3 worm cellular contexts compared by ENCODE assay signal in the genomic region with DNA sequence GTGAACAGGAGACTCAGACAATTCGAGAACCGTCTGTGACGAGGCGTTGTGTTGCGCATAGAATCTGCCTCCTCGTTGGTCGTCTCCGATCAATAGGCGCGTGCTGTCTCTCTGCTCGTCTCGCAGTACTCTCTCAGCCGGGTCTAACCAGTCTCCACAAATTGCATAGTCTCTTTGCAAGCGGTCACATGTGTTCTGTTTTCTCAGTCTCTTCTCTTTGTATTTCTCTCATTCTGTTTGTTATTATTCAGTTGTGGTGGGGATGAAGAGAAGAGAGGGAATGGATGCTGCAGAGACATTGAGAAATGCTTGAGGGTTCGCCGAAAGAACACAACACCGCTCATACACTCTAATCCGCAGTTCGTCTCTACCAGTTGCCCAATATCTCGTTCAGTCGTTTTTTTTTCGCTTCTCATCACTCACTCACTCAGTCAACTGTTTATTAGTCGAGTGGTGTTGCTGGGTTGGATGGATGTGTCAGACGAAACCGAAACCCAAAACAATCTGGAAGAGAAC.
TF ChIP-seq lines count a peak whose summit lies in the region.

No protein-coding gene starts in this region.

TF ChIP-seq in whole organism, L1 larva, 84 proteins besides CTCF, POLR2A, EP300 and RAD21 (continued from another document and continues in another):
- TF ChIP-seq pqm-1 (tag; optimal IDR thresholded peaks at IDR 0.05; lab: Kevin White, UChicago) (peak; percentile 57), xbp-1 (tag; optimal IDR thresholded peaks at IDR 0.05; lab: Kevin White, UChicago) (peak; percentile 92), zip-4 (GFP tag; optimal IDR thresholded peaks at IDR 0.05; lab: Kevin White, UChicago) (peak; percentile 73), mef-2 (tag; optimal IDR thresholded peaks at IDR 0.05; lab: Kevin White, UChicago) (peak; percentile 90), vab-15 (tag; optimal IDR thresholded peaks at IDR 0.05; lab: Kevin White, UChicago) (no peak), unc-62 (GFP tag; optimal IDR thresholded peaks at IDR 0.05; lab: Kevin White, UChicago) (no peak), ama-1 (optimal IDR thresholded peaks at IDR 0.05; lab: Kevin White, UChicago) (peak; percentile 58), nhr-76 (tag; optimal IDR thresholded peaks at IDR 0.05; lab: Kevin White, UChicago) (no peak), elt-3 (tag; optimal IDR thresholded peaks at IDR 0.05; lab: Kevin White, UChicago) (peak in 5 of 6 experiments; percentile 59 to 91 (median 81)), C16A3.4 (tag; optimal IDR thresholded peaks at IDR 0.05; lab: Kevin White, UChicago) (peak; percentile 91), snpc-4 (tag; optimal IDR thresholded peaks at IDR 0.05; lab: Kevin White, UChicago) (peak; percentile 78), sptf-1 (tag; optimal IDR thresholded peaks at IDR 0.05; lab: Kevin White, UChicago) (no peak), ets-5 (GFP tag; IDR thresholded peaks at IDR 0.05; lab: Robert Waterston, UW) (no peak), pax-3 (tag; optimal IDR thresholded peaks at IDR 0.05; lab: Kevin White, UChicago) (peak; percentile 93), ceh-8 (GFP tag; optimal IDR thresholded peaks at IDR 0.05; lab: Kevin White, UChicago) (peak; percentile 89), mdl-1 (tag; optimal IDR thresholded peaks at IDR 0.05; lab: Kevin White, UChicago) (peak; percentile 96 to 100), fkh-10 (GFP tag; optimal IDR thresholded peaks at IDR 0.05; lab: Kevin White, UChicago) (peak; percentile 98), F16B12.6 (tag; optimal IDR thresholded peaks at IDR 0.05; lab: Kevin White, UChicago) (peak; percentile 51), mep-1 (tag; optimal IDR thresholded peaks at IDR 0.05; lab: Kevin White, UChicago) (peak; percentile 95), unc-130 (tag; optimal IDR thresholded peaks at IDR 0.05; lab: Kevin White, UChicago) (peak; percentile 91), ceh-90 (tag; optimal IDR thresholded peaks at IDR 0.05; lab: Kevin White, UChicago) (no peak), nhr-71 (tag; optimal IDR thresholded peaks at IDR 0.05; lab: Kevin White, UChicago) (peak; percentile 99), fos-1 (tag; optimal IDR thresholded peaks at IDR 0.05; lab: Kevin White, UChicago) (peak; percentile 96), lin-14 (GFP tag; optimal IDR thresholded peaks at IDR 0.05; lab: Kevin White, UChicago) (peak; percentile 100), ceh-63 (GFP tag; optimal IDR thresholded peaks at IDR 0.05; lab: Kevin White, UChicago) (no peak), skn-1 (tag; optimal IDR thresholded peaks at IDR 0.05; lab: Kevin White, UChicago) (peak; percentile 90), snu-23 (GFP tag; optimal IDR thresholded peaks at IDR 0.05; lab: Kevin White, UChicago) (peak; percentile 99), swsn-7 (tag; optimal IDR thresholded peaks at IDR 0.05; lab: Kevin White, UChicago) (peak; percentile 97), unc-86 (tag; optimal IDR thresholded peaks at IDR 0.05; lab: Kevin White, UChicago) (peak; percentile 97), alr-1 (tag; optimal IDR thresholded peaks at IDR 0.05; lab: Kevin White, UChicago; ENCODE audit: borderline replicate concordance) (no peak), efl-3 (GFP tag; optimal IDR thresholded peaks at IDR 0.05; lab: Kevin White, UChicago) (no peak), Y116A8C.19 (tag; optimal IDR thresholded peaks at IDR 0.05; lab: Kevin White, UChicago; ENCODE audit: borderline replicate concordance) (no peak), aly-2 (tag; optimal IDR thresholded peaks at IDR 0.05; lab: Kevin White, UChicago) (peak; percentile 74), nhr-19 (GFP tag; conservative IDR thresholded peaks at IDR 0.05; lab: Robert Waterston, UW) (peak; percentile 95), C34B4.2 (tag; optimal IDR thresholded peaks at IDR 0.05; lab: Kevin White, UChicago) (no peak), unc-98 (GFP tag; IDR thresholded peaks at IDR 0.05; lab: Robert Waterston, UW) (no peak), nhr-77 (tag; optimal IDR thresholded peaks at IDR 0.05; lab: Kevin White, UChicago) (peak; percentile 97), elt-2 (tag; optimal IDR thresholded peaks at IDR 0.05; lab: Kevin White, UChicago) (peak; percentile 62), lin-13 (GFP tag; optimal IDR thresholded peaks at IDR 0.05; lab: Kevin White, UChicago) (peak; percentile 97), nhr-20 (tag; optimal IDR thresholded peaks at IDR 0.05; lab: Kevin White, UChicago) (peak; percentile 98), hlh-17 (GFP tag; optimal IDR thresholded peaks at IDR 0.05; lab: Kevin White, UChicago; ENCODE audit: borderline replicate concordance) (no peak)

TF ChIP-seq in whole organism, L3 larva, 47 proteins besides CTCF, POLR2A, EP300 and RAD21 (continued from another document):
- TF ChIP-seq unc-62 (GFP tag; optimal IDR thresholded peaks at IDR 0.05; lab: Kevin White, UChicago) = peak; percentile 95
- TF ChIP-seq hmg-11 (tag; optimal IDR thresholded peaks at IDR 0.05; lab: Kevin White, UChicago) = peak; percentile 99
- peak; percentile 94 for TF ChIP-seq lsy-12 (tag; optimal IDR thresholded peaks at IDR 0.05; lab: Kevin White, UChicago)
- peak; percentile 91 for TF ChIP-seq tbx-2 (tag; optimal IDR thresholded peaks at IDR 0.05; lab: Kevin White, UChicago)
- peak; percentile 97 for TF ChIP-seq fkh-10 (GFP tag; optimal IDR thresholded peaks at IDR 0.05; lab: Kevin White, UChicago)
- peak; percentile 98 for TF ChIP-seq ceh-28 (tag; optimal IDR thresholded peaks at IDR 0.05; lab: Kevin White, UChicago)
- TF ChIP-seq nhr-12 (tag; optimal IDR thresholded peaks at IDR 0.05; lab: Kevin White, UChicago) = no peak
- no peak for TF ChIP-seq ztf-11 (tag; optimal IDR thresholded peaks at IDR 0.05; lab: Kevin White, UChicago)
- TF ChIP-seq egl-5 (tag; optimal IDR thresholded peaks at IDR 0.05; lab: Kevin White, UChicago) = peak; percentile 96
- peak; percentile 74 for TF ChIP-seq elt-2 (tag; optimal IDR thresholded peaks at IDR 0.05; lab: Kevin White, UChicago)
- TF ChIP-seq nhr-67 (tag; optimal IDR thresholded peaks at IDR 0.05; lab: Kevin White, UChicago) = no peak
- TF ChIP-seq lin-15B (tag; optimal IDR thresholded peaks at IDR 0.05; lab: Kevin White, UChicago) = peak; percentile 86
- TF ChIP-seq elt-3 (tag; optimal IDR thresholded peaks at IDR 0.05; lab: Kevin White, UChicago) = peak in 1 of 3 experiments; percentile 30
- TF ChIP-seq ztf-4 (tag; optimal IDR thresholded peaks at IDR 0.05; lab: Kevin White, UChicago) = peak; percentile 81
- TF ChIP-seq sea-2 (GFP tag; optimal IDR thresholded peaks at IDR 0.05; lab: Kevin White, UChicago) = peak; percentile 43
- TF ChIP-seq fos-1 (tag; optimal IDR thresholded peaks at IDR 0.05; lab: Kevin White, UChicago) = peak; percentile 79
- TF ChIP-seq nhr-25 (tag; optimal IDR thresholded peaks at IDR 0.05; lab: Kevin White, UChicago) = peak; percentile 96
- peak; percentile 58 for TF ChIP-seq nhr-76 (tag; optimal IDR thresholded peaks at IDR 0.05; lab: Kevin White, UChicago)
- peak; percentile 99 for TF ChIP-seq mdl-1 (tag; optimal IDR thresholded peaks at IDR 0.05; lab: Kevin White, UChicago)
- TF ChIP-seq aly-2 (tag; optimal IDR thresholded peaks at IDR 0.05; lab: Kevin White, UChicago) = no peak
- TF ChIP-seq nhr-237 (tag; optimal IDR thresholded peaks at IDR 0.05; lab: Kevin White, UChicago) = no peak
- peak; percentile 88 for TF ChIP-seq ceh-82 (tag; optimal IDR thresholded peaks at IDR 0.05; lab: Kevin White, UChicago)
- TF ChIP-seq R02D3.7 (tag; optimal IDR thresholded peaks at IDR 0.05; lab: Kevin White, UChicago) = peak; percentile 82
- no peak for TF ChIP-seq nhr-28 (tag; optimal IDR thresholded peaks at IDR 0.05; lab: Kevin White, UChicago)
- peak; percentile 86 for TF ChIP-seq nhr-11 (tag; optimal IDR thresholded peaks at IDR 0.05; lab: Kevin White, UChicago)
- TF ChIP-seq mml-1 (tag; optimal IDR thresholded peaks at IDR 0.05; lab: Kevin White, UChicago) = no peak
- TF ChIP-seq lin-39 (tag; optimal IDR thresholded peaks at IDR 0.05; lab: Kevin White, UChicago) = peak; percentile 96
- peak; percentile 85 for TF ChIP-seq skn-1 (tag; optimal IDR thresholded peaks at IDR 0.05; lab: Kevin White, UChicago)
- peak; percentile 87 for TF ChIP-seq elt-1 (tag; optimal IDR thresholded peaks at IDR 0.05; lab: Kevin White, UChicago)
- peak; percentile 99 for TF ChIP-seq pha-4 (tag; optimal IDR thresholded peaks at IDR 0.05; lab: Kevin White, UChicago)

TF ChIP-seq in whole organism, young adult, 124 proteins besides CTCF, POLR2A, EP300 and RAD21 (continued from another document and continues in another):
- TF ChIP-seq attf-3 (GFP tag; conservative IDR thresholded peaks at IDR 0.05; lab: Robert Waterston, UW) (no peak), madf-10 (tag; optimal IDR thresholded peaks at IDR 0.05; lab: Kevin White, UChicago) (peak; percentile 86), hrde-1 (tag; optimal IDR thresholded peaks at IDR 0.05; lab: Kevin White, UChicago; ENCODE audit: borderline replicate concordance) (no peak), xnd-1 (tag; optimal IDR thresholded peaks at IDR 0.05; lab: Kevin White, UChicago) (no peak), F57A8.1 (GFP tag; optimal IDR thresholded peaks at IDR 0.05; lab: Kevin White, UChicago) (no peak), egl-18 (GFP tag; IDR thresholded peaks at IDR 0.05; lab: Robert Waterston, UW) (no peak), D2030.7 (GFP tag; IDR thresholded peaks at IDR 0.05; lab: Robert Waterston, UW) (no peak), bed-1 (GFP tag; IDR thresholded peaks at IDR 0.05; lab: Robert Waterston, UW) (no peak), ceh-100 (GFP tag; IDR thresholded peaks at IDR 0.05; lab: Robert Waterston, UW) (peak; percentile 18; the same call in 1 of the 2 replicates), F52B5.7 (tag; optimal IDR thresholded peaks at IDR 0.05; lab: Kevin White, UChicago) (peak; percentile 7), madf-3 (GFP tag; IDR thresholded peaks at IDR 0.05; lab: Robert Waterston, UW) (no peak), sea-2 (GFP tag; IDR thresholded peaks at IDR 0.05; lab: Robert Waterston, UW) (peak; percentile 44; the same call in 1 of the 2 replicates), Y67H2A.10 (GFP tag; conservative IDR thresholded peaks at IDR 0.05; lab: Robert Waterston, UW) (no peak; the same call in 1 of the 2 replicates), athp-1 (tag; optimal IDR thresholded peaks at IDR 0.05; lab: Kevin White, UChicago) (peak; percentile 82), rec-8 (tag; optimal IDR thresholded peaks at IDR 0.05; lab: Kevin White, UChicago) (peak in 1 of 2 experiments; percentile 5), lag-1 (GFP tag; IDR thresholded peaks at IDR 0.05; lab: Robert Waterston, UW) (no peak), dox-1 (GFP tag; IDR thresholded peaks at IDR 0.05; lab: Robert Waterston, UW) (peak; percentile 79), rpc-1 (optimal IDR thresholded peaks at IDR 0.05; lab: Kevin White, UChicago) (no peak), rpc-1 (tag; optimal IDR thresholded peaks at IDR 0.05; lab: Kevin White, UChicago) (no peak), let-607 (tag; optimal IDR thresholded peaks at IDR 0.05; lab: Kevin White, UChicago) (peak in 1 of 2 experiments; percentile 83), C17E4.6 (GFP tag; IDR thresholded peaks at IDR 0.05; lab: Robert Waterston, UW) (0 out of 2 replicates have a peak, but pooled peaks have one; percentile 56), nhr-80 (tag; optimal IDR thresholded peaks at IDR 0.05; lab: Kevin White, UChicago) (peak; percentile 72), B0035.1 (tag; optimal IDR thresholded peaks at IDR 0.05; lab: Kevin White, UChicago) (peak; percentile 77), gei-17 (GFP tag; optimal IDR thresholded peaks at IDR 0.05; lab: Kevin White, UChicago) (peak; percentile 72), sptf-2 (GFP tag; optimal IDR thresholded peaks at IDR 0.05; lab: Kevin White, UChicago) (no peak), B0019.2 (GFP tag; conservative IDR thresholded peaks at IDR 0.05; lab: Robert Waterston, UW) (no peak), zim-3 (tag; optimal IDR thresholded peaks at IDR 0.05; lab: Kevin White, UChicago) (no peak), ztf-25 (GFP tag; IDR thresholded peaks at IDR 0.05; lab: Robert Waterston, UW) (no peak), F10E7.11 (tag; optimal IDR thresholded peaks at IDR 0.05; lab: Kevin White, UChicago) (peak; percentile 43), dpff-1 (tag; optimal IDR thresholded peaks at IDR 0.05; lab: Kevin White, UChicago) (peak; percentile 53), sdz-38 (tag; optimal IDR thresholded peaks at IDR 0.05; lab: Kevin White, UChicago) (no peak), mel-28 (tag; optimal IDR thresholded peaks at IDR 0.05; lab: Kevin White, UChicago; ENCODE audit: borderline replicate concordance) (no peak), akir-1 (GFP tag; optimal IDR thresholded peaks at IDR 0.05; lab: Kevin White, UChicago) (no peak), tlf-1 (GFP tag; optimal IDR thresholded peaks at IDR 0.05; lab: Kevin White, UChicago) (peak; percentile 74), K11D2.4 (GFP tag; IDR thresholded peaks at IDR 0.05; lab: Robert Waterston, UW) (peak; percentile 89), repo-1 (tag; optimal IDR thresholded peaks at IDR 0.05; lab: Kevin White, UChicago) (peak; percentile 69), nfya-1 (tag; optimal IDR thresholded peaks at IDR 0.05; lab: Kevin White, UChicago; ENCODE audit: borderline replicate concordance, insufficient read depth) (no peak), atf-7 (tag; optimal IDR thresholded peaks at IDR 0.05; lab: Kevin White, UChicago) (peak; percentile 84), ztf-18 (tag; optimal IDR thresholded peaks at IDR 0.05; lab: Kevin White, UChicago) (peak; percentile 43), lin-35 (GFP tag; optimal IDR thresholded peaks at IDR 0.05; lab: Kevin White, UChicago) (peak in 2 of 3 experiments; percentile 22 to 88), unc-62 (GFP tag; optimal IDR thresholded peaks at IDR 0.05; lab: Kevin White, UChicago) (peak; percentile 83), Y56A3A.18 (GFP tag; IDR thresholded peaks at IDR 0.05; lab: Robert Waterston, UW) (0 out of 2 replicates have a peak, but pooled peaks have one; percentile 61), Y53F4B.3 (GFP tag; IDR thresholded peaks at IDR 0.05; lab: Robert Waterston, UW) (no peak), lir-1 (GFP tag; conservative IDR thresholded peaks at IDR 0.05; lab: Robert Waterston, UW) (no peak; the same call in 1 of the 2 replicates), C06A6.2 (GFP tag; conservative IDR thresholded peaks at IDR 0.05; lab: Robert Waterston, UW) (peak; percentile 86), attf-5 (GFP tag; optimal IDR thresholded peaks at IDR 0.05; lab: Kevin White, UChicago) (peak; percentile 89), ama-1 (optimal IDR thresholded peaks at IDR 0.05; lab: Kevin White, UChicago) (peak; percentile 73), ama-1 (GFP tag; optimal IDR thresholded peaks at IDR 0.05; lab: Kevin White, UChicago) (no peak), cebp-2 (GFP tag; IDR thresholded peaks at IDR 0.05; lab: Robert Waterston, UW) (no peak), lin-40 (tag; optimal IDR thresholded peaks at IDR 0.05; lab: Kevin White, UChicago) (peak; percentile 95), egl-44 (GFP tag; IDR thresholded peaks at IDR 0.05; lab: Robert Waterston, UW) (peak; percentile 56; the same call in 1 of the 2 replicates), bed-2 (GFP tag; IDR thresholded peaks at IDR 0.05; lab: Robert Waterston, UW) (no peak), hmg-1.2 (GFP tag; IDR thresholded peaks at IDR 0.05; lab: Robert Waterston, UW) (peak; percentile 93), madf-8 (GFP tag; conservative IDR thresholded peaks at IDR 0.05; lab: Robert Waterston, UW) (no peak), F22D6.2 (tag; optimal IDR thresholded peaks at IDR 0.05; lab: Kevin White, UChicago) (peak; percentile 71), F37B4.10 (GFP tag; IDR thresholded peaks at IDR 0.05; lab: Robert Waterston, UW) (no peak), mxl-1 (tag; optimal IDR thresholded peaks at IDR 0.05; lab: Kevin White, UChicago) (no peak), pha-4 (tag; optimal IDR thresholded peaks at IDR 0.05; lab: Kevin White, UChicago) (peak; percentile 82), madf-6 (GFP tag; IDR thresholded peaks at IDR 0.05; lab: Robert Waterston, UW) (peak; percentile 42; the same call in 1 of the 2 replicates), mes-4 (tag; optimal IDR thresholded peaks at IDR 0.05; lab: Kevin White, UChicago) (no peak), rcor-1 (GFP tag; IDR thresholded peaks at IDR 0.05; lab: Robert Waterston, UW) (peak; percentile 42), hsf-1 (GFP tag; IDR thresholded peaks at IDR 0.05; lab: Robert Waterston, UW) (peak; percentile 85), F39B2.1 (GFP tag; IDR thresholded peaks at IDR 0.05; lab: Robert Waterston, UW) (no peak), nhr-27 (tag; optimal IDR thresholded peaks at IDR 0.05; lab: Kevin White, UChicago) (no peak)
